Fruit fly (Drosophila melanogaster) whole organism, adult: Measurements from ENCODE around the gene Vdup1.

Experiments
- CG11617 ChIP-seq: fragments of 200-800 bp; sonication (Bioruptor generic); optimal IDR thresholded peaks from 2 replicates; lab custom pipeline; 2017; ENCODE audit warnings: mild to moderate bottlenecking, missing biosample characterization, missing genetic modification reagents, missing genetic modification characterization
- CG12768 ChIP-seq: fragments of 200-800 bp; sonication (Bioruptor generic); optimal IDR thresholded peaks from 2 replicates; lab custom pipeline; 2017; ENCODE audit warnings: missing biosample characterization, missing genetic modification characterization, mild to moderate bottlenecking, moderate library complexity, missing genetic modification reagents
- CG14711 ChIP-seq: fragments of 200-800 bp; sonication (Bioruptor generic); optimal IDR thresholded peaks from 2 replicates; lab custom pipeline; 2018; ENCODE audit warnings: missing biosample characterization, mild to moderate bottlenecking, missing genetic modification characterization, moderate library complexity
- CG1620 ChIP-seq: fragments of 200-800 bp; sonication (Bioruptor generic); optimal IDR thresholded peaks from 2 replicates; lab custom pipeline; 2016; ENCODE audit warnings: missing biosample characterization, missing genetic modification characterization
- CG33017 ChIP-seq: fragments of 200-800 bp; sonication (Bioruptor generic); optimal IDR thresholded peaks from 2 replicates; lab custom pipeline; 2018; ENCODE audit warnings: missing biosample characterization, mild to moderate bottlenecking, missing genetic modification characterization, moderate library complexity
- CG5204 ChIP-seq: fragments of 200-800 bp; sonication (Bioruptor generic); optimal IDR thresholded peaks from 2 replicates; lab custom pipeline; 2016; ENCODE audit warnings: missing biosample characterization, missing genetic modification characterization
- CG7045 ChIP-seq: fragments of 200-800 bp; sonication (Bioruptor generic); optimal IDR thresholded peaks from 2 replicates; lab custom pipeline; 2017; ENCODE audit warnings: missing biosample characterization, mild to moderate bottlenecking, missing genetic modification characterization
- CG7101 ChIP-seq: fragments of 200-800 bp; sonication (Bioruptor generic); optimal IDR thresholded peaks from 2 replicates; lab custom pipeline; 2018; ENCODE audit warnings: missing biosample characterization, mild to moderate bottlenecking, missing genetic modification characterization, moderate library complexity
- Clk ChIP-seq: fragments of 200-800 bp; sonication (Bioruptor generic); optimal IDR thresholded peaks from 2 replicates; lab custom pipeline; 2017; ENCODE audit warnings: missing biosample characterization, missing genetic modification characterization
- Crg-1 ChIP-seq: fragments of 200-800 bp; sonication (Bioruptor generic); optimal IDR thresholded peaks from 2 replicates; lab custom pipeline; 2016; ENCODE audit warnings: missing biosample characterization, missing genetic modification characterization
- Hr96 ChIP-seq: fragments of 200-800 bp; sonication (Bioruptor generic); optimal IDR thresholded peaks from 2 replicates; lab custom pipeline; 2016; ENCODE audit warnings: missing biosample characterization, missing genetic modification characterization
- Mnt ChIP-seq: fragments of 200-800 bp; sonication (Bioruptor generic); optimal IDR thresholded peaks from 2 replicates; lab custom pipeline; 2016; ENCODE audit warnings: missing biosample characterization, mild to moderate bottlenecking, missing genetic modification characterization
- bab1 ChIP-seq: fragments of 200-800 bp; sonication (Bioruptor generic); optimal IDR thresholded peaks from 3 replicates; lab custom pipeline; 2019; ENCODE audit warnings: missing biosample characterization, mild to moderate bottlenecking, missing genetic modification characterization, moderate library complexity
- cic ChIP-seq: fragments of 200-800 bp; sonication (Bioruptor generic); optimal IDR thresholded peaks from 2 replicates; lab custom pipeline; 2017; ENCODE audit warnings: missing biosample characterization, mild to moderate bottlenecking, missing genetic modification characterization, moderate library complexity
- cnc ChIP-seq, 2 experiments: fragments of >200 bp; optimal IDR thresholded peaks; 2 replicates each; lab custom pipeline; 2017
- kay ChIP-seq: fragments of 200-800 bp; sonication (Bioruptor generic); peaks from one replicate; lab custom pipeline; 2016; ENCODE audit warnings: missing biosample characterization, missing genetic modification characterization, borderline replicate concordance
- ovo ChIP-seq: fragments of 200-800 bp; sonication (Bioruptor generic); optimal IDR thresholded peaks from 2 replicates; lab custom pipeline; 2016; ENCODE audit warnings: missing biosample characterization, missing genetic modification characterization
- pad ChIP-seq: fragments of 200-800 bp; sonication (Bioruptor generic); optimal IDR thresholded peaks from 3 replicates; lab custom pipeline; 2017; ENCODE audit warnings: missing biosample characterization, missing genetic modification characterization, mild to moderate bottlenecking, moderate library complexity, missing genetic modification reagents
- tj ChIP-seq: fragments of 200-800 bp; sonication (Bioruptor generic); optimal IDR thresholded peaks from 3 replicates; lab custom pipeline; 2017; ENCODE audit warnings: missing biosample characterization, mild to moderate bottlenecking, missing genetic modification characterization, moderate library complexity
- toe ChIP-seq: fragments of 200-800 bp; sonication (Bioruptor generic); optimal IDR thresholded peaks from 2 replicates; lab custom pipeline; 2016; ENCODE audit warnings: missing biosample characterization, missing genetic modification characterization

The Vdup1 gene

dm6 chr3L:156591-157303 is 22.0 kb downstream of the Vdup1 start:
- TF ChIP-seq Hr96 (no peak), Mnt (peak; percentile 58), CG1620 (GFP tag; lab: Kevin White, UChicago) (no peak), ovo (GFP tag; lab: Kevin White, UChicago) (peak; percentile 30), CG5204 (GFP tag; lab: Kevin White, UChicago) (no peak), cnc (optimal IDR thresholded peaks at IDR 0.05; lab: Kevin White, UChicago) (no peak), bab1 (GFP tag; lab: Kevin White, UChicago) (no peak), CG7045 (GFP tag; lab: Kevin White, UChicago) (peak; percentile 19), CG11617 (GFP tag; lab: Kevin White, UChicago) (peak; percentile 31), pad (GFP tag; lab: Kevin White, UChicago) (no peak), Crg-1 (GFP tag; lab: Kevin White, UChicago) (no peak), CG12768 (GFP tag; lab: Kevin White, UChicago) (peak; percentile 19), CG7101 (tag; lab: Kevin White, UChicago) (peak; percentile 59), CG14711 (tag; lab: Kevin White, UChicago) (no peak), cic (GFP tag; lab: Kevin White, UChicago) (peak; percentile 88), CG33017 (tag; lab: Kevin White, UChicago) (peak; percentile 70), tj (GFP tag; lab: Kevin White, UChicago) (no peak), toe (GFP tag; lab: Kevin White, UChicago) (no peak), Clk (peak; percentile 4), kay (GFP tag; lab: Kevin White, UChicago) (peak; percentile 96)

- TF ChIP-seq cic (GFP tag; lab: Kevin White, UChicago), result no peak
- no peak for TF ChIP-seq bab1 (GFP tag; lab: Kevin White, UChicago)
- no peak for TF ChIP-seq CG5204 (GFP tag; lab: Kevin White, UChicago)
- no peak for TF ChIP-seq CG12768 (GFP tag; lab: Kevin White, UChicago)
- no peak for TF ChIP-seq Crg-1 (GFP tag; lab: Kevin White, UChicago)
Observed at dm6 chr3L:153670-154069, 25.1 kb downstream of the Vdup1 start.

- TF ChIP-seq pad (GFP tag; lab: Kevin White, UChicago) (no peak), toe (GFP tag; lab: Kevin White, UChicago) (no peak), CG7045 (GFP tag; lab: Kevin White, UChicago) (no peak), bab1 (GFP tag; lab: Kevin White, UChicago) (no peak), CG14711 (tag; lab: Kevin White, UChicago) (no peak), kay (GFP tag; lab: Kevin White, UChicago) (no peak), Hr96 (no peak), cic (GFP tag; lab: Kevin White, UChicago) (no peak), cnc (optimal IDR thresholded peaks at IDR 0.05; lab: Kevin White, UChicago) (no peak), Mnt (no peak), CG11617 (GFP tag; lab: Kevin White, UChicago) (no peak), CG12768 (GFP tag; lab: Kevin White, UChicago) (no peak), CG7101 (tag; lab: Kevin White, UChicago) (no peak), ovo (GFP tag; lab: Kevin White, UChicago) (no peak)
Observed at dm6 chr3L:152489-152888, 26.3 kb downstream of the Vdup1 start, which contains the start of the genes Dic61B and p130CAS. TSS of gene Dic61B (minus strand) at chr3L:152589. TSS of gene p130CAS (plus strand) at chr3L:152884.

dm6 chr3L:145998-146576 is 32.7 kb downstream of the Vdup1 start, which contains the start of gene CG6845:
TSS of gene CG6845 (plus strand) at chr3L:146433.
- TF ChIP-seq cnc (optimal IDR thresholded peaks at IDR 0.05; lab: Kevin White, UChicago) (no peak), CG7101 (tag; lab: Kevin White, UChicago) (no peak), Hr96 (no peak), ovo (GFP tag; lab: Kevin White, UChicago) (no peak), CG14711 (tag; lab: Kevin White, UChicago) (no peak), tj (GFP tag; lab: Kevin White, UChicago) (no peak), kay (GFP tag; lab: Kevin White, UChicago) (peak; percentile 92), CG5204 (GFP tag; lab: Kevin White, UChicago) (no peak), pad (GFP tag; lab: Kevin White, UChicago) (no peak), CG7045 (GFP tag; lab: Kevin White, UChicago) (no peak), CG33017 (tag; lab: Kevin White, UChicago) (no peak), cic (GFP tag; lab: Kevin White, UChicago) (peak; percentile 19), CG11617 (GFP tag; lab: Kevin White, UChicago) (no peak), CG1620 (GFP tag; lab: Kevin White, UChicago) (no peak), bab1 (GFP tag; lab: Kevin White, UChicago) (peak; percentile 51), Clk (no peak), CG12768 (GFP tag; lab: Kevin White, UChicago) (no peak), Mnt (no peak), Crg-1 (GFP tag; lab: Kevin White, UChicago) (no peak), toe (GFP tag; lab: Kevin White, UChicago) (no peak)

- no peak for TF ChIP-seq bab1 (GFP tag; lab: Kevin White, UChicago)
- peak; percentile 91 for TF ChIP-seq ovo (GFP tag; lab: Kevin White, UChicago)
- TF ChIP-seq pad (GFP tag; lab: Kevin White, UChicago), result peak; percentile 95
- no peak for TF ChIP-seq Hr96
Observed at dm6 chr3L:140838-141559, 37.8 kb downstream of the Vdup1 start.
